Worm (Caenorhabditis elegans) whole organism, L3 larva: ENCODE data around the gene Y71H2AM.29.

Experiments used
- R02D3.7 ChIP-seq: fragments of 150-350 bp; optimal IDR thresholded peaks from 2 replicates; lab custom pipeline; 2014; ENCODE audit warnings: missing biosample characterization, missing genetic modification characterization
- aly-2 ChIP-seq: fragments of 150-350 bp; optimal IDR thresholded peaks from 2 replicates; lab custom pipeline; 2014; ENCODE audit warnings: missing biosample characterization, missing genetic modification characterization
- fkh-10 ChIP-seq: sonication (generic microtip); optimal IDR thresholded peaks from 2 replicates; lab custom pipeline; 2017; ENCODE audit warnings: missing biosample characterization, missing genetic modification reagents, missing genetic modification characterization
- jun-1 ChIP-seq: fragments of 150-350 bp; optimal IDR thresholded peaks from 2 replicates; lab custom pipeline; 2014; ENCODE audit warnings: missing biosample characterization, missing genetic modification reagents, missing genetic modification characterization
- mdl-1 ChIP-seq: fragments of 150-350 bp; optimal IDR thresholded peaks from 2 replicates; lab custom pipeline; 2014; ENCODE audit warnings: missing biosample characterization, missing genetic modification characterization
- nhr-11 ChIP-seq: fragments of 150-350 bp; optimal IDR thresholded peaks from 2 replicates; lab custom pipeline; 2014; ENCODE audit warnings: missing biosample characterization, missing genetic modification characterization
- nhr-28 ChIP-seq: fragments of 150-350 bp; optimal IDR thresholded peaks from 2 replicates; lab custom pipeline; 2014; ENCODE audit warnings: missing biosample characterization, missing genetic modification characterization
- pha-4 ChIP-seq: fragments of 150-350 bp; optimal IDR thresholded peaks from 2 replicates; lab custom pipeline; 2014; ENCODE audit warnings: missing biosample characterization, missing genetic modification reagents, missing genetic modification characterization
- ztf-11 ChIP-seq: fragments of 150-350 bp; optimal IDR thresholded peaks from 2 replicates; lab custom pipeline; 2014; ENCODE audit warnings: missing biosample characterization, missing genetic modification characterization

ce11 chrIII:2879703-2880102, 47.1 kb downstream of the Y71H2AM.29 start:
- TF ChIP-seq ztf-11 (tag; lab: Kevin White, UChicago) (no peak), nhr-28 (tag; lab: Kevin White, UChicago) (no peak), nhr-11 (tag; lab: Kevin White, UChicago) (no peak), jun-1 (no peak), aly-2 (tag; lab: Kevin White, UChicago) (no peak), pha-4 (tag; lab: Kevin White, UChicago) (no peak), mdl-1 (tag; lab: Kevin White, UChicago) (no peak), R02D3.7 (tag; lab: Kevin White, UChicago) (no peak), fkh-10 (no peak)
